Worm (Caenorhabditis elegans) whole organism, L2 larva: ENCODE measurements around the gene tag-322.

ENCODE experiments used
- elt-3 ChIP-seq: sonication (generic microtip); optimal IDR thresholded peaks from 2 replicates; lab custom pipeline; 2017; ENCODE audit warnings: missing biosample characterization, missing genetic modification characterization
- nhr-129 ChIP-seq: fragments of 150-350 bp; optimal IDR thresholded peaks from 2 replicates; lab custom pipeline; 2014; ENCODE audit warnings: missing biosample characterization, missing genetic modification characterization

ce11 chrIV:7817852-7818251 lies 32.5 kb upstream of the tag-322 start, which contains the start of gene ric-3:
- no peak for TF ChIP-seq elt-3 (tag; lab: Kevin White, UChicago)
- peak; percentile 84 for TF ChIP-seq nhr-129 (tag; lab: Kevin White, UChicago)
